Worm (Caenorhabditis elegans): ENCODE results near the gene C33F10.12.

Gene C33F10.12

DNA sequence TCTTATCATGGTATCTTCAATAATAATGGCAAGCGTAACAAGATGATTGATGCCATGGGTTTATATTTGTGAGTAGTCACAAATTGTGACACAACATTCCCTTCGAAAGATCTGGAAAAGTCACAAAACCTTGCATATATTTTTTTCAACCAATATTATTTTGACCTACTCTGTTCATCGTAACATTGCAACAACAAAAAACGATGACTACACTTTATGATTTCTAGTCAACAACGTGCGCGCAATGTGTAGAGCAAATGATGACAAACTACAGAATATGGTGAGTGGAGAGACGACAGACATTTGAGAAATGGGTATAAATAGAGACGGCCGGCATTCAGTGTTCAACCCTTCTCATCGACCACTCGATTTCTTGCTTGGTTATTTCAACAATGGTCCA, 44.2 kb upstream of the C33F10.12 start, which contains the start of gene gst-7 (continued):
- TF ChIP-seq mab-5 (tag; optimal IDR thresholded peaks at IDR 0.05), result no peak
- no peak for TF ChIP-seq nhr-6 (tag; optimal IDR thresholded peaks at IDR 0.05)
- no peak for TF ChIP-seq unc-39 (tag; optimal IDR thresholded peaks at IDR 0.05)
- TF ChIP-seq peb-1 (tag; optimal IDR thresholded peaks at IDR 0.05), result no peak
- TF ChIP-seq lin-39 (tag; optimal IDR thresholded peaks at IDR 0.05), result no peak
- no peak for TF ChIP-seq ceh-16 (tag; optimal IDR thresholded peaks at IDR 0.05)
- peak; percentile 21 for TF ChIP-seq crh-2 (tag; optimal IDR thresholded peaks at IDR 0.05)
- TF ChIP-seq nhr-11 (tag; optimal IDR thresholded peaks at IDR 0.05), result no peak
- TF ChIP-seq R02D3.7 (tag; optimal IDR thresholded peaks at IDR 0.05), result no peak
- TF ChIP-seq blmp-1 (tag; optimal IDR thresholded peaks at IDR 0.05; ENCODE audit: insufficient read depth), result no peak
- TF ChIP-seq ZK546.5 (tag; optimal IDR thresholded peaks at IDR 0.05), result no peak
- TF ChIP-seq nhr-25 (tag; optimal IDR thresholded peaks at IDR 0.05), result peak; percentile 62
- TF ChIP-seq sem-4 (tag; optimal IDR thresholded peaks at IDR 0.05), result no peak
- no peak for TF ChIP-seq egl-27 (tag; optimal IDR thresholded peaks at IDR 0.05)
- no peak for TF ChIP-seq ama-1 (optimal IDR thresholded peaks at IDR 0.05)
- TF ChIP-seq nhr-129 (tag; optimal IDR thresholded peaks at IDR 0.05), result peak; percentile 26
- TF ChIP-seq dmd-4 (tag; optimal IDR thresholded peaks at IDR 0.05), result no peak
- peak; percentile 23 for TF ChIP-seq F13H6.1 (tag; optimal IDR thresholded peaks at IDR 0.05)

DNA sequence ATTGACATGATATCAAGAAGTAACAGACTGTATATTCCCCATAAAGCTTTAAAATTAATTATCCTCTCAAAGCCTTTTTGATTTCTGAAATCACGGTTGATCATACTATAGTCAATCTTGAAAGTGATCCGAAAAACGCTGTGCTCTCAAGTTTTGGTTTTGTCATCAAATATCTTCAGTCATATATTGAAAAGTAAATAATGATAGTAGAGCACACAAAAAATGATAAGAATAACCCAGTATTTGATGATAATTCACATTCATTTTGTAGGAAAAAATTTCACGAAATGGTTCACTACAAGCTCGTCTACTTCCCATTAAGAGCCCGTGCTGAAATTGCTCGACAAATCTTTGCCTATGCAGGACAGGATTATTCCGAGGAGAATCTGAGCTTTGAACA, 42.1 kb upstream of the C33F10.12 start, which contains the start of gene gst-6:
Gene gst-6 (plus strand): TSS at position 263 of the 400 bp plus-strand sequence.
- no peak for TF ChIP-seq dmd-4 (tag; optimal IDR thresholded peaks at IDR 0.05)
- TF ChIP-seq fos-1 (tag; optimal IDR thresholded peaks at IDR 0.05), result peak; percentile 61
- peak; percentile 46 for TF ChIP-seq skn-1 (tag; optimal IDR thresholded peaks at IDR 0.05)

- TF ChIP-seq sma-9 (GFP tag; optimal IDR thresholded peaks at IDR 0.05), result peak; percentile 15
- TF ChIP-seq sma-9 (tag; optimal IDR thresholded peaks at IDR 0.05), result no peak
- TF ChIP-seq sem-4 (tag; optimal IDR thresholded peaks at IDR 0.05), result peak; percentile 33
- TF ChIP-seq blmp-1 (tag; optimal IDR thresholded peaks at IDR 0.05; ENCODE audit: insufficient read depth), result peak; percentile 97
- TF ChIP-seq nhr-21 (tag; optimal IDR thresholded peaks at IDR 0.05), result peak; percentile 21
- no peak for TF ChIP-seq lin-11 (tag; optimal IDR thresholded peaks at IDR 0.05)
- no peak for TF ChIP-seq mab-5 (tag; optimal IDR thresholded peaks at IDR 0.05)
- peak; percentile 15 for TF ChIP-seq nhr-25 (tag; optimal IDR thresholded peaks at IDR 0.05)
Observed at ce11 chrII:4876091-4876490, 38.5 kb upstream of the C33F10.12 start, which contains the start of gene F11G11.13. TSS of gene F11G11.13 (minus strand) at chrII:4876179.

- TF ChIP-seq aly-2 (tag; optimal IDR thresholded peaks at IDR 0.05), result no peak
- peak; percentile 32 for TF ChIP-seq nhr-21 (tag; optimal IDR thresholded peaks at IDR 0.05)
- peak; percentile 40 for TF ChIP-seq nhr-25 (tag; optimal IDR thresholded peaks at IDR 0.05)
- TF ChIP-seq blmp-1 (tag; optimal IDR thresholded peaks at IDR 0.05; ENCODE audit: insufficient read depth), result peak; percentile 63
Observed at ce11 chrII:4874335-4874861, 36.8 kb upstream of the C33F10.12 start, which contains the start of gene F11G11.15. TSS of gene F11G11.15 (plus strand) at chrII:4874845.

ce11 chrII:4873029-4873428, 35.5 kb upstream of the C33F10.12 start, which contains the start of gene col-73:
TSS of gene col-73 (minus strand) at chrII:4873129.
- TF ChIP-seq dmd-4 (tag; optimal IDR thresholded peaks at IDR 0.05), result no peak
- TF ChIP-seq ZK546.5 (tag; optimal IDR thresholded peaks at IDR 0.05), result no peak
- TF ChIP-seq fos-1 (tag; optimal IDR thresholded peaks at IDR 0.05), result no peak
- no peak for TF ChIP-seq lsy-2 (tag; optimal IDR thresholded peaks at IDR 0.05)
- no peak for TF ChIP-seq unc-39 (tag; optimal IDR thresholded peaks at IDR 0.05)

ce11 chrII:4871834-4872233, 34.3 kb upstream of the C33F10.12 start:
- TF ChIP-seq dmd-4 (tag; optimal IDR thresholded peaks at IDR 0.05) (no peak), blmp-1 (tag; optimal IDR thresholded peaks at IDR 0.05; ENCODE audit: insufficient read depth) (peak; percentile 53)

ce11 chrII:4870691-4871090, 33.1 kb upstream of the C33F10.12 start, which contains the start of gene col-20:
TSS of gene col-20 (minus strand) at chrII:4870791.
- TF ChIP-seq nhr-129 (tag; optimal IDR thresholded peaks at IDR 0.05) (no peak), aly-2 (tag; optimal IDR thresholded peaks at IDR 0.05) (no peak), ZK546.5 (tag; optimal IDR thresholded peaks at IDR 0.05) (no peak), fos-1 (tag; optimal IDR thresholded peaks at IDR 0.05) (no peak), ceh-82 (tag; optimal IDR thresholded peaks at IDR 0.05) (no peak), ceh-16 (tag; optimal IDR thresholded peaks at IDR 0.05) (no peak), nhr-10 (tag; optimal IDR thresholded peaks at IDR 0.05) (no peak), nhr-237 (tag; optimal IDR thresholded peaks at IDR 0.05) (no peak), unc-39 (tag; optimal IDR thresholded peaks at IDR 0.05) (no peak), ztf-1 (GFP tag; conservative IDR thresholded peaks at IDR 0.05) (no peak), mdl-1 (tag; optimal IDR thresholded peaks at IDR 0.05) (no peak), lin-13 (GFP tag; optimal IDR thresholded peaks at IDR 0.05) (no peak), nhr-12 (tag; optimal IDR thresholded peaks at IDR 0.05) (no peak)

Data from whole organism, L2 larva.